Fruit fly (Drosophila melanogaster): ENCODE results near the gene CG3793.

The CG3793 gene

DNA sequence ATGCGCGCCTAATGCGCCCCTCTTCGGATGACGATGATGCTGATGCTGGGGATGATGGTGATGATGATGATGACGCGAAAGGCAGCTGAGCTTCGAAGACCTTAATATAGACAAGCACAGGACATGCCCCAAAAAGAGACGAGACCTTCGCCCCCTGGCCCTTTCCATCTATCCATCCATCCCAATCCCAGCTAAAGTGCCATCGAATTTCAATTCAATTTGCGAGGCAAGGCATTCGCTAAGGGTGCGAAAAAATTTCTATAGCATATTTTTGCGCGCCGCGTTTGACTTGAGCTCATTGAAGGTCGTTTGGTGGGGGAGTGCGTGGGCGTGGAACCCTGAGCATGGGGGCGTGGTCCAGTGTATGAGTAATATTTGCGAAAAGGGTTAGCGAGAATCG lies 32.3 kb downstream of the CG3793 start:
- TF ChIP-seq fd59A (GFP tag; optimal IDR thresholded peaks at IDR 0.05) (no peak), Eip78C (GFP tag) (no peak), Blimp-1 (GFP tag; optimal IDR thresholded peaks at IDR 0.05) (no peak), CG3919 (GFP tag; optimal IDR thresholded peaks at IDR 0.05) (no peak), dac (GFP tag; optimal IDR thresholded peaks at IDR 0.05) (no peak), Smox (GFP tag; optimal IDR thresholded peaks at IDR 0.05) (no peak), Eip75B (GFP tag; optimal IDR thresholded peaks at IDR 0.05) (no peak), CG8119 (GFP tag; IDR thresholded peaks at IDR 0.05) (no peak), topi (GFP tag; optimal IDR thresholded peaks at IDR 0.05) (no peak), CG11294 (GFP tag; IDR thresholded peaks at IDR 0.05) (no peak), CG11762 (GFP tag; optimal IDR thresholded peaks at IDR 0.05; ENCODE audit: insufficient read depth) (no peak), Ets96B (tag; optimal IDR thresholded peaks at IDR 0.05) (no peak), CG6854 (GFP tag; optimal IDR thresholded peaks at IDR 0.05) (no peak), Hr4 (GFP tag; optimal IDR thresholded peaks at IDR 0.05) (no peak), ss (GFP tag; optimal IDR thresholded peaks at IDR 0.05) (no peak)

- TF ChIP-seq svp (GFP tag) (peak; percentile 72), CG10669 (GFP tag; optimal IDR thresholded peaks at IDR 0.05) (no peak)
Measured at dm6 chr2L:15812041-15812440, 48.0 kb downstream of the CG3793 start, which contains the start of gene CG42876. CG42876 (minus strand) TSS chr2L:15812141.
